Fruit fly (Drosophila melanogaster) whole organism, embryonic: ENCODE results near the gene Cbp20.

Experiments
- Antp ChIP-seq: fragments of 200-800 bp; sonication (Bioruptor generic); optimal IDR thresholded peaks from 3 replicates; lab custom pipeline; 2016; ENCODE audit warnings: missing biosample characterization, missing genetic modification characterization
- CG10654 ChIP-seq: fragments of 200-800 bp; sonication (Bioruptor generic); optimal IDR thresholded peaks from 2 replicates; lab custom pipeline; 2016; ENCODE audit warnings: missing biosample characterization, missing genetic modification characterization
- CG13287 ChIP-seq: fragments of 200-800 bp; sonication (Bioruptor generic); IDR thresholded peaks from 2 replicates; pipeline ENCODE4 v1.3.6; 2022; ENCODE audit warnings: missing biosample characterization, missing genetic modification characterization; ENCODE audit not compliant: partially characterized antibody
- CG4820 ChIP-seq: fragments of 200-800 bp; sonication (Bioruptor generic); optimal IDR thresholded peaks from 3 replicates; lab custom pipeline; 2016; ENCODE audit warnings: missing biosample characterization, missing genetic modification characterization
- CG7271 ChIP-seq: fragments of 200-800 bp; sonication (Bioruptor generic); optimal IDR thresholded peaks from 2 replicates; lab custom pipeline; 2018; ENCODE audit warnings: missing biosample characterization, mild to moderate bottlenecking, missing genetic modification characterization, moderate library complexity
- CG7963 ChIP-seq: fragments of 200-800 bp; sonication (Bioruptor generic); IDR thresholded peaks from 3 replicates; pipeline ENCODE4 v1.3.6; 2022; ENCODE audit warnings: missing biosample characterization, missing genetic modification characterization; ENCODE audit not compliant: partially characterized antibody
- HLH3B ChIP-seq: fragments of 200-800 bp; sonication (Bioruptor generic); IDR thresholded peaks from 2 replicates; pipeline ENCODE4 v1.3.6; 2022; ENCODE audit warnings: missing biosample characterization, missing genetic modification characterization
- MBD-R2 ChIP-seq: fragments of 200-800 bp; sonication (Bioruptor generic); IDR thresholded peaks from 2 replicates; pipeline ENCODE4 v1.3.6; 2022; ENCODE audit warnings: missing biosample characterization, missing genetic modification characterization
- MTF-1 ChIP-seq: fragments of 200-800 bp; sonication (Bioruptor generic); optimal IDR thresholded peaks from 2 replicates; lab custom pipeline; 2018; ENCODE audit warnings: missing biosample characterization, mild to moderate bottlenecking, missing genetic modification characterization, borderline replicate concordance
- Optix ChIP-seq: fragments of 200-800 bp; sonication (Bioruptor generic); IDR thresholded peaks from 3 replicates; pipeline ENCODE4 v1.3.6; 2022; ENCODE audit warnings: missing biosample characterization, missing genetic modification characterization
- kah ChIP-seq: fragments of 200-800 bp; sonication (Bioruptor generic); optimal IDR thresholded peaks from 2 replicates; lab custom pipeline; 2018; ENCODE audit warnings: missing biosample characterization, mild to moderate bottlenecking, missing genetic modification characterization

DNA sequence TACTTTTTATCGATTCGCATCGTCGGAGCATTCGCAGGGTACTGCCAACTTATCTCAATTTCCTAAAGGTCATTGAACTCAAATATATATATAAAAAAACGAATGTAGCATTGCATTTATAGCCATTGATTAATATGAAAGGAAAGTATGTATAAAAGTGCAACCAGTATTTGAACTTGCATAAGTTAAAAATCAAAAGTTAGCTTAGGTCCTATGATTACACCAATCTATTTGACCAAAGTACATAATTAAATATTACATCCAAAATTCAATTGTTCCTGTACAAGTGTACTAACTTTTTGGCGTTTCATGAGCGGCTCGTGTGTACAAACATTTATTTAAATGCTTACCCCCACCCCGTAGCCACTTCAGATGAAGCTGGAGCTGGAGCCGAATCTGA lies 7.0 kb upstream of the Cbp20 start:
- no peak for TF ChIP-seq MBD-R2 (GFP tag; lab: Robert Waterston, UW)
- TF ChIP-seq kah (GFP tag; lab: Kevin White, UChicago) = no peak
- no peak for TF ChIP-seq CG13287 (GFP tag; lab: Robert Waterston, UW)
- no peak for TF ChIP-seq HLH3B (GFP tag; lab: Robert Waterston, UW)
- no peak for TF ChIP-seq Optix
- no peak for TF ChIP-seq CG4820 (GFP tag; lab: Kevin White, UChicago)
- TF ChIP-seq Antp (GFP tag; lab: Kevin White, UChicago) = no peak
- TF ChIP-seq CG10654 = no peak
- TF ChIP-seq CG7963 = no peak
- no peak for TF ChIP-seq CG7271 (tag; lab: Kevin White, UChicago)
- no peak for TF ChIP-seq MTF-1
